Worm (Caenorhabditis elegans) whole organism, L3 larva: ENCODE data around the gene faah-5.
A peak's percentile ranks its signal among the peaks of the same experiment; 100 is the strongest.

Experiments
- R02D3.7 ChIP-seq: fragments of 150-350 bp; optimal IDR thresholded peaks from 2 replicates; lab custom pipeline; 2014; ENCODE audit warnings: missing biosample characterization, missing genetic modification characterization
- ama-1 ChIP-seq: fragments of 150-350 bp; optimal IDR thresholded peaks from 2 replicates; lab custom pipeline; 2018
- ceh-16 ChIP-seq: sonication (generic microtip); optimal IDR thresholded peaks from 2 replicates; lab custom pipeline; 2017; ENCODE audit warnings: missing biosample characterization, missing genetic modification characterization
- ceh-28 ChIP-seq: fragments of 150-350 bp; optimal IDR thresholded peaks from 2 replicates; lab custom pipeline; 2014; ENCODE audit warnings: missing biosample characterization, missing genetic modification reagents, missing genetic modification characterization
- ceh-82 ChIP-seq: fragments of 150-350 bp; optimal IDR thresholded peaks from 2 replicates; lab custom pipeline; 2014; ENCODE audit warnings: missing biosample characterization, missing genetic modification characterization
- ceh-9 ChIP-seq: sonication (generic microtip); optimal IDR thresholded peaks from 2 replicates; lab custom pipeline; 2018; ENCODE audit warnings: missing biosample characterization, missing genetic modification characterization
- daf-12 ChIP-seq: fragments of 150-350 bp; optimal IDR thresholded peaks from 2 replicates; lab custom pipeline; 2014; ENCODE audit warnings: missing biosample characterization, missing genetic modification reagents, missing genetic modification characterization
- egl-27 ChIP-seq: sonication (generic microtip); optimal IDR thresholded peaks from 4 replicates; lab custom pipeline; 2017; ENCODE audit warnings: missing biosample characterization, missing genetic modification reagents, missing genetic modification characterization
- egl-5 ChIP-seq: fragments of 150-350 bp; optimal IDR thresholded peaks from 2 replicates; lab custom pipeline; 2017; ENCODE audit warnings: missing biosample characterization, missing genetic modification reagents, missing genetic modification characterization, inconsistent platforms
- elt-1 ChIP-seq: fragments of 150-350 bp; optimal IDR thresholded peaks from 2 replicates; lab custom pipeline; 2014; ENCODE audit warnings: missing biosample characterization, missing genetic modification characterization
- elt-2 ChIP-seq: sonication (generic microtip); optimal IDR thresholded peaks from 2 replicates; lab custom pipeline; 2016; ENCODE audit warnings: missing genetic modification reagents, mild to moderate bottlenecking, missing genetic modification characterization, missing compliant biosample characterization
- eor-1 ChIP-seq, 2 experiments: fragments of 150-350 bp; optimal IDR thresholded peaks; 2 replicates each; lab custom pipeline; 2014 to 2018; ENCODE audit warnings: missing biosample characterization in 2 of 2, missing genetic modification characterization in 2 of 2
- fkh-10 ChIP-seq: sonication (generic microtip); optimal IDR thresholded peaks from 2 replicates; lab custom pipeline; 2017; ENCODE audit warnings: missing biosample characterization, missing genetic modification reagents, missing genetic modification characterization
- fkh-2 ChIP-seq: fragments of 150-350 bp; optimal IDR thresholded peaks from 2 replicates; lab custom pipeline; 2014; ENCODE audit warnings: missing biosample characterization, missing genetic modification reagents, missing genetic modification characterization
- fos-1 ChIP-seq: fragments of 150-350 bp; optimal IDR thresholded peaks from 2 replicates; lab custom pipeline; 2014; ENCODE audit warnings: missing biosample characterization, missing genetic modification characterization
- hmg-11 ChIP-seq: sonication (generic microtip); optimal IDR thresholded peaks from 2 replicates; lab custom pipeline; 2016; ENCODE audit warnings: missing genetic modification characterization, missing compliant biosample characterization
- jun-1 ChIP-seq: fragments of 150-350 bp; optimal IDR thresholded peaks from 2 replicates; lab custom pipeline; 2014; ENCODE audit warnings: missing biosample characterization, missing genetic modification reagents, missing genetic modification characterization
- lin-15B ChIP-seq: fragments of 150-350 bp; optimal IDR thresholded peaks from 2 replicates; lab custom pipeline; 2014; ENCODE audit warnings: missing biosample characterization, missing genetic modification characterization
- lin-39 ChIP-seq: fragments of 150-350 bp; optimal IDR thresholded peaks from 2 replicates; lab custom pipeline; 2018; ENCODE audit warnings: missing biosample characterization, missing genetic modification reagents, missing genetic modification characterization
- lsy-12 ChIP-seq: sonication (generic microtip); optimal IDR thresholded peaks from 2 replicates; lab custom pipeline; 2016; ENCODE audit warnings: mild to moderate bottlenecking, missing genetic modification characterization, missing compliant biosample characterization
- nfya-1 ChIP-seq: sonication (generic microtip); optimal IDR thresholded peaks from 2 replicates; lab custom pipeline; 2017; ENCODE audit warnings: missing genetic modification characterization, mild to moderate bottlenecking, missing compliant biosample characterization, antibody characterized with exemption, moderate library complexity; ENCODE audit not compliant: insufficient read depth
- nhr-11 ChIP-seq: fragments of 150-350 bp; optimal IDR thresholded peaks from 2 replicates; lab custom pipeline; 2014; ENCODE audit warnings: missing biosample characterization, missing genetic modification characterization
- nhr-12 ChIP-seq: fragments of 150-350 bp; optimal IDR thresholded peaks from 2 replicates; lab custom pipeline; 2014; ENCODE audit warnings: missing biosample characterization, missing genetic modification characterization
- nhr-23 ChIP-seq: fragments of 150-350 bp; optimal IDR thresholded peaks from 2 replicates; lab custom pipeline; 2014; ENCODE audit warnings: missing biosample characterization, missing genetic modification reagents, missing genetic modification characterization
- nhr-237 ChIP-seq: fragments of 150-350 bp; optimal IDR thresholded peaks from 2 replicates; lab custom pipeline; 2014; ENCODE audit warnings: missing biosample characterization, missing genetic modification characterization
- nhr-25 ChIP-seq: sonication (generic microtip); optimal IDR thresholded peaks from 2 replicates; lab custom pipeline; 2017; ENCODE audit warnings: missing biosample characterization, missing genetic modification characterization
- nhr-28 ChIP-seq: fragments of 150-350 bp; optimal IDR thresholded peaks from 2 replicates; lab custom pipeline; 2014; ENCODE audit warnings: missing biosample characterization, missing genetic modification characterization
- nhr-43 ChIP-seq: sonication (generic microtip); optimal IDR thresholded peaks from 2 replicates; lab custom pipeline; 2016; ENCODE audit warnings: mild to moderate bottlenecking, missing genetic modification characterization, missing compliant biosample characterization; ENCODE audit not compliant: poor library complexity, severe bottlenecking
- nhr-67 ChIP-seq: fragments of 150-350 bp; optimal IDR thresholded peaks from 2 replicates; lab custom pipeline; 2014; ENCODE audit warnings: missing biosample characterization, missing genetic modification characterization
- nhr-76 ChIP-seq: fragments of 150-350 bp; sonication (generic microtip); optimal IDR thresholded peaks from 5 replicates; lab custom pipeline; 2014; ENCODE audit warnings: missing biosample characterization, missing genetic modification characterization
- nhr-77 ChIP-seq: fragments of 150-350 bp; optimal IDR thresholded peaks from 2 replicates; lab custom pipeline; 2014; ENCODE audit warnings: missing biosample characterization, missing genetic modification characterization
- pha-4 ChIP-seq: fragments of 150-350 bp; optimal IDR thresholded peaks from 2 replicates; lab custom pipeline; 2014; ENCODE audit warnings: missing biosample characterization, missing genetic modification reagents, missing genetic modification characterization
- pqm-1 ChIP-seq: fragments of 150-350 bp; optimal IDR thresholded peaks from 2 replicates; lab custom pipeline; 2017; ENCODE audit warnings: missing biosample characterization, missing genetic modification characterization, inconsistent platforms
- skn-1 ChIP-seq: fragments of 150-350 bp; optimal IDR thresholded peaks from 2 replicates; lab custom pipeline; 2014; ENCODE audit warnings: missing biosample characterization, missing genetic modification characterization
- snpc-4 ChIP-seq: fragments of 150-350 bp; optimal IDR thresholded peaks from 2 replicates; lab custom pipeline; 2014; ENCODE audit warnings: missing biosample characterization, missing genetic modification characterization
- tbx-2 ChIP-seq: sonication (generic microtip); optimal IDR thresholded peaks from 2 replicates; lab custom pipeline; 2016; ENCODE audit warnings: mild to moderate bottlenecking, missing genetic modification characterization, missing compliant biosample characterization
- unc-39 ChIP-seq: sonication (generic microtip); optimal IDR thresholded peaks from 4 replicates; lab custom pipeline; 2017; ENCODE audit warnings: missing biosample characterization, missing genetic modification characterization
- unc-62 ChIP-seq: fragments of 150-350 bp; sonication (generic microtip); optimal IDR thresholded peaks from 4 replicates; lab custom pipeline; 2014; ENCODE audit warnings: missing biosample characterization, missing genetic modification reagents, missing genetic modification characterization
- zag-1 ChIP-seq: fragments of 150-350 bp; optimal IDR thresholded peaks from 2 replicates; lab custom pipeline; 2014; ENCODE audit warnings: missing biosample characterization, missing genetic modification characterization
- ztf-11 ChIP-seq: fragments of 150-350 bp; optimal IDR thresholded peaks from 2 replicates; lab custom pipeline; 2014; ENCODE audit warnings: missing biosample characterization, missing genetic modification characterization
- ztf-4 ChIP-seq: fragments of 150-350 bp; optimal IDR thresholded peaks from 2 replicates; lab custom pipeline; 2014; ENCODE audit warnings: missing biosample characterization, missing genetic modification characterization

Gene faah-5

DNA sequence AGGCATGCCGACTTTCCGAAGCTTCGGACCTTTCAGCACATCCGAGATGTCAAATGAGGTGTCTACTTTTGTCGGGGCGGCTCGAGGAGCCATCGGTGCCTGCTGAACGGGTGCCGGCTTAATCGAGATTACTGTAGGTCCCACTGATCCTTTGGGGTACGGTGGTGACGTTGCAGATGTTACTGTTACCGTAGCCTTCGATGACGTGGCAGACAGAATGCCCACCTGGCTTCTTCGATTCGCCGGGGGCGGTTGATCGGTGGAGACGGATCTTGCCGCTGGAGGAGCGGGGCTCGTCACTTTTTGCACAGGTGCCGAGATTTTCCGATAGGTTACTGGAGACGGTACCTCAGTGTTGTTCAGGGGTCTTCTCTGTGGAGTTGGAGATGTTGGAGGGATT is 19.6 kb downstream of the faah-5 start:
- TF ChIP-seq nhr-43 (tag; lab: Kevin White, UChicago) (no peak), ama-1 (lab: Kevin White, UChicago) (no peak), nhr-237 (tag; lab: Kevin White, UChicago) (no peak), nhr-11 (tag; lab: Kevin White, UChicago) (no peak), nhr-28 (tag; lab: Kevin White, UChicago) (no peak)
- TF ChIP-seq, all 47 proteins: peak for 0

DNA sequence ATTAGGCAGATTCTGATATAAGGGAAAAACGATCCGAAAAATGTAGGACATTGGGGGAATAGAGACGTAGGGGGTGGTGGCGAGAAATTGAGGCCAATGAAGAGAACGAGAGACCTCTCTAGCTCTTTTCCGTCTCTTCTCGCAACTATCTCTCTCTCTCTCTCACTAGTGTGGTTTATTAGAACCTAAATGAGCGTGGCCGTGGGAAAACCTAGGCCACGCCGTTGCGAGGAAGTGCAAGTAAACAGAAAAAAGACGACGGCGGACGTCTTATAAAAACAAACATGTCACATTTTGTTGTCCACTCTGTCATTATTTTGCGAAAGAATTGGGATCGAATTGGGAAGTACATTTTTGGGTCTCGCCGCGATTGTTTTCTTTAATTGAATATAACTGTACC is 21.2 kb downstream of the faah-5 start:
- TF ChIP-seq pqm-1 (peak; percentile 61), nhr-12 (tag; lab: Kevin White, UChicago) (no peak), nhr-67 (no peak), egl-5 (tag; lab: Kevin White, UChicago) (peak; percentile 86), nhr-43 (tag; lab: Kevin White, UChicago) (peak; percentile 86), R02D3.7 (peak; percentile 47), eor-1 (tag; optimal IDR thresholded peaks at IDR 0.05; lab: Kevin White, UChicago) (no peak), unc-39 (no peak), jun-1 (tag; lab: Kevin White, UChicago) (peak; percentile 68), lin-15B (tag; lab: Kevin White, UChicago) (peak; percentile 97), nhr-11 (tag; lab: Kevin White, UChicago) (no peak), elt-2 (tag; lab: Kevin White, UChicago) (peak; percentile 65), ceh-16 (tag; lab: Kevin White, UChicago) (peak; percentile 24), fos-1 (tag; lab: Kevin White, UChicago) (no peak), ceh-28 (tag; lab: Kevin White, UChicago) (peak; percentile 50), ztf-4 (tag; lab: Kevin White, UChicago) (no peak), nhr-77 (tag; lab: Kevin White, UChicago) (no peak), egl-27 (tag; lab: Kevin White, UChicago) (peak; percentile 7), ztf-11 (tag; lab: Kevin White, UChicago) (no peak), nfya-1 (peak; percentile 97), zag-1 (tag; lab: Kevin White, UChicago) (no peak), nhr-25 (tag; lab: Kevin White, UChicago) (peak; percentile 74), nhr-76 (no peak), ceh-9 (tag; lab: Kevin White, UChicago) (no peak), skn-1 (tag; lab: Kevin White, UChicago) (peak; percentile 53), tbx-2 (tag; lab: Kevin White, UChicago) (peak; percentile 25), nhr-23 (tag; lab: Kevin White, UChicago) (peak; percentile 79), hmg-11 (tag; lab: Kevin White, UChicago) (peak; percentile 82), daf-12 (no peak), lsy-12 (peak; percentile 64), elt-1 (tag; lab: Kevin White, UChicago) (no peak), fkh-10 (GFP tag; lab: Kevin White, UChicago) (peak; percentile 68), pha-4 (tag; lab: Kevin White, UChicago) (peak; percentile 96), ama-1 (lab: Kevin White, UChicago) (peak; percentile 43), lin-39 (tag; lab: Kevin White, UChicago) (peak; percentile 95), fkh-2 (tag; lab: Kevin White, UChicago) (peak; percentile 23), snpc-4 (tag; lab: Kevin White, UChicago) (peak; percentile 97)

ce11 chrIII:11869231-11869912 is 21.9 kb downstream of the faah-5 start, which contains the start of gene taf-12:
Gene taf-12, minus strand, starts transcription at chrIII:11869281.
- TF ChIP-seq skn-1 (tag; lab: Kevin White, UChicago) (no peak), nhr-25 (tag; lab: Kevin White, UChicago) (no peak), nhr-11 (tag; lab: Kevin White, UChicago) (no peak), ceh-9 (tag; lab: Kevin White, UChicago) (no peak), unc-62 (GFP tag; lab: Kevin White, UChicago) (no peak), nhr-76 (no peak), ceh-82 (tag; lab: Kevin White, UChicago) (no peak), nhr-43 (tag; lab: Kevin White, UChicago) (no peak)
